Worm (Caenorhabditis elegans) whole organism, mixed stage, embryonic: ENCODE data around the gene cest-32.

Experiments used
- blmp-1 ChIP-seq: fragments of 150-350 bp; optimal IDR thresholded peaks from 2 replicates; lab custom pipeline; 2014; ENCODE audit warnings: missing biosample characterization, missing genetic modification characterization
- elt-1 ChIP-seq: sonication (generic microtip); optimal IDR thresholded peaks from 2 replicates; lab custom pipeline; 2017; ENCODE audit warnings: missing genetic modification characterization, mild to moderate bottlenecking, missing compliant biosample characterization, antibody characterized with exemption, moderate library complexity, borderline replicate concordance; ENCODE audit not compliant: insufficient read depth
- elt-3 ChIP-seq: fragments of 150-350 bp; optimal IDR thresholded peaks from 2 replicates; lab custom pipeline; 2014; ENCODE audit warnings: missing biosample characterization, missing genetic modification characterization
- ham-2 ChIP-seq: fragments of 200-800 bp; sonication (Bioruptor generic); optimal IDR thresholded peaks from 2 replicates; lab custom pipeline; 2018; ENCODE audit warnings: mild to moderate bottlenecking, missing genetic modification characterization, missing compliant biosample characterization
- mab-5 ChIP-seq: fragments of 150-350 bp; optimal IDR thresholded peaks from 2 replicates; lab custom pipeline; 2014; ENCODE audit warnings: missing biosample characterization, missing genetic modification characterization
- mls-2 ChIP-seq: sonication (generic microtip); optimal IDR thresholded peaks from 2 replicates; lab custom pipeline; 2016; ENCODE audit warnings: mild to moderate bottlenecking, missing genetic modification characterization, moderate library complexity, missing compliant biosample characterization
- nhr-12 ChIP-seq: fragments of 150-350 bp; optimal IDR thresholded peaks from 2 replicates; lab custom pipeline; 2014; ENCODE audit warnings: missing biosample characterization, missing genetic modification characterization
- snpc-4 ChIP-seq: fragments of 150-350 bp; optimal IDR thresholded peaks from 2 replicates; lab custom pipeline; 2014; ENCODE audit warnings: missing biosample characterization, missing genetic modification characterization
- ztf-11 ChIP-seq: fragments of 150-350 bp; optimal IDR thresholded peaks from 2 replicates; lab custom pipeline; 2014; ENCODE audit warnings: missing biosample characterization, missing genetic modification characterization

- no peak for TF ChIP-seq snpc-4
- no peak for TF ChIP-seq mls-2
- no peak for TF ChIP-seq blmp-1 (tag; lab: Kevin White, UChicago)
- no peak for TF ChIP-seq nhr-12 (tag; lab: Kevin White, UChicago)
- TF ChIP-seq elt-1 (tag; lab: Kevin White, UChicago), result no peak
- no peak for TF ChIP-seq ham-2
- TF ChIP-seq ztf-11 (tag; lab: Kevin White, UChicago), result no peak
- no peak for TF ChIP-seq elt-3 (tag; lab: Kevin White, UChicago)
- no peak for TF ChIP-seq mab-5 (tag; lab: Kevin White, UChicago)
Measured at ce11 chrV:5278001-5278400, 44.3 kb upstream of the cest-32 start, which contains the start of gene B0238.9.
